Worm (Caenorhabditis elegans) whole organism, L2 larva: Measurements from ENCODE around the gene F37C4.5.

Source experiments
- C34F6.9 ChIP-seq: fragments of 150-350 bp; optimal IDR thresholded peaks from 2 replicates; lab custom pipeline; 2014; ENCODE audit warnings: missing biosample characterization, missing genetic modification characterization
- F13H6.1 ChIP-seq: sonication (generic microtip); optimal IDR thresholded peaks from 2 replicates; lab custom pipeline; 2016; ENCODE audit warnings: missing genetic modification characterization, missing compliant biosample characterization
- Y55F3AM.14 ChIP-seq: fragments of 200-800 bp; sonication (Bioruptor generic); optimal IDR thresholded peaks from 2 replicates; lab custom pipeline; 2018; ENCODE audit warnings: mild to moderate bottlenecking, missing genetic modification characterization, missing compliant biosample characterization
- ZK546.5 ChIP-seq: sonication (generic microtip); optimal IDR thresholded peaks from 2 replicates; lab custom pipeline; 2017; ENCODE audit warnings: missing biosample characterization, missing genetic modification characterization
- alr-1 ChIP-seq: fragments of 150-350 bp; optimal IDR thresholded peaks from 2 replicates; lab custom pipeline; 2014; ENCODE audit warnings: missing biosample characterization, missing genetic modification characterization
- aly-2 ChIP-seq: fragments of 150-350 bp; optimal IDR thresholded peaks from 2 replicates; lab custom pipeline; 2014; ENCODE audit warnings: missing biosample characterization, missing genetic modification characterization
- ama-1 ChIP-seq: fragments of 150-350 bp; optimal IDR thresholded peaks from 2 replicates; lab custom pipeline; 2018; ENCODE audit warnings: inconsistent platforms
- blmp-1 ChIP-seq: sonication (generic microtip); optimal IDR thresholded peaks from 2 replicates; lab custom pipeline; 2017; ENCODE audit warnings: missing genetic modification characterization, mild to moderate bottlenecking, missing compliant biosample characterization, antibody characterized with exemption, moderate library complexity; ENCODE audit not compliant: insufficient read depth
- ceh-16 ChIP-seq: fragments of 150-350 bp; optimal IDR thresholded peaks from 2 replicates; lab custom pipeline; 2014; ENCODE audit warnings: missing biosample characterization, missing genetic modification characterization
- ceh-82 ChIP-seq: fragments of 150-350 bp; optimal IDR thresholded peaks from 2 replicates; lab custom pipeline; 2014; ENCODE audit warnings: missing biosample characterization, missing genetic modification characterization
- fos-1 ChIP-seq: fragments of 150-350 bp; optimal IDR thresholded peaks from 2 replicates; lab custom pipeline; 2014; ENCODE audit warnings: missing biosample characterization, missing genetic modification characterization
- lin-11 ChIP-seq: fragments of 150-350 bp; sonication (generic microtip); optimal IDR thresholded peaks from 2 replicates; lab custom pipeline; 2014; ENCODE audit warnings: missing biosample characterization, missing genetic modification characterization, inconsistent platforms, mixed read lengths
- lin-39 ChIP-seq: fragments of 150-350 bp; optimal IDR thresholded peaks from 2 replicates; lab custom pipeline; 2014; ENCODE audit warnings: missing biosample characterization, missing genetic modification reagents, missing genetic modification characterization
- lsy-2 ChIP-seq, 2 experiments: fragments of 150-350 bp in 1 of 2; sonication (generic microtip) in 1 of 2; optimal IDR thresholded peaks; 2 replicates each; lab custom pipeline; 2014 to 2017; ENCODE audit warnings: missing biosample characterization in 2 of 2, missing genetic modification characterization in 2 of 2
- mab-5 ChIP-seq: fragments of 150-350 bp; optimal IDR thresholded peaks from 2 replicates; lab custom pipeline; 2014; ENCODE audit warnings: missing biosample characterization, missing genetic modification characterization
- nhr-12 ChIP-seq: fragments of 150-350 bp; optimal IDR thresholded peaks from 2 replicates; lab custom pipeline; 2014; ENCODE audit warnings: missing biosample characterization, missing genetic modification characterization
- nhr-129 ChIP-seq: fragments of 150-350 bp; optimal IDR thresholded peaks from 2 replicates; lab custom pipeline; 2014; ENCODE audit warnings: missing biosample characterization, missing genetic modification characterization
- nhr-23 ChIP-seq: fragments of 150-350 bp; optimal IDR thresholded peaks from 2 replicates; lab custom pipeline; 2014; ENCODE audit warnings: missing biosample characterization, missing genetic modification reagents, missing genetic modification characterization
- nhr-25 ChIP-seq: fragments of 150-350 bp; sonication (generic microtip); optimal IDR thresholded peaks from 3 replicates; lab custom pipeline; 2014; ENCODE audit warnings: missing biosample characterization, missing genetic modification characterization
- nhr-6 ChIP-seq: fragments of 150-350 bp; optimal IDR thresholded peaks from 2 replicates; lab custom pipeline; 2014; ENCODE audit warnings: missing biosample characterization, missing genetic modification characterization
- nhr-77 ChIP-seq: fragments of 150-350 bp; optimal IDR thresholded peaks from 2 replicates; lab custom pipeline; 2014; ENCODE audit warnings: missing biosample characterization, missing genetic modification characterization
- sem-4 ChIP-seq: fragments of 150-350 bp; optimal IDR thresholded peaks from 2 replicates; lab custom pipeline; 2014; ENCODE audit warnings: missing biosample characterization, missing genetic modification reagents, missing genetic modification characterization
- skn-1 ChIP-seq: sonication (generic microtip); optimal IDR thresholded peaks from 2 replicates; lab custom pipeline; 2017; ENCODE audit warnings: missing biosample characterization, missing genetic modification characterization
- sma-3 ChIP-seq: sonication (generic microtip); optimal IDR thresholded peaks from 2 replicates; lab custom pipeline; 2016; ENCODE audit warnings: missing genetic modification reagents, missing genetic modification characterization, missing compliant biosample characterization
- snpc-4 ChIP-seq: fragments of 150-350 bp; optimal IDR thresholded peaks from 2 replicates; lab custom pipeline; 2014; ENCODE audit warnings: missing biosample characterization, missing genetic modification characterization
- unc-55 ChIP-seq: fragments of 150-350 bp; sonication (generic microtip); optimal IDR thresholded peaks from 3 replicates; lab custom pipeline; 2014; ENCODE audit warnings: missing biosample characterization, missing genetic modification reagents, missing genetic modification characterization
- unc-62 ChIP-seq: fragments of 150-350 bp; optimal IDR thresholded peaks from 2 replicates; lab custom pipeline; 2014; ENCODE audit warnings: missing biosample characterization, missing genetic modification reagents, missing genetic modification characterization
- ztf-1 ChIP-seq: fragments of 200-800 bp; sonication (Bioruptor generic); conservative IDR thresholded peaks from 2 replicates; pipeline ENCODE4 v1.3.6; 2022; ENCODE audit warnings: missing genetic modification characterization, missing compliant biosample characterization
- ztf-11 ChIP-seq: sonication (generic microtip); optimal IDR thresholded peaks from 2 replicates; lab custom pipeline; 2017; ENCODE audit warnings: missing biosample characterization, missing genetic modification characterization
- ztf-4 ChIP-seq: fragments of 150-350 bp; optimal IDR thresholded peaks from 2 replicates; lab custom pipeline; 2014; ENCODE audit warnings: missing biosample characterization, missing genetic modification characterization

F37C4.5 gene

ce11 chrIV:3854606-3855005 lies 19.0 kb downstream of the F37C4.5 start:
- TF ChIP-seq unc-55 (peak; percentile 59), Y55F3AM.14 (GFP tag; lab: Kevin White, UChicago) (no peak)

ce11 chrIV:3853557-3853956 lies 20.0 kb downstream of the F37C4.5 start:
- TF ChIP-seq lin-11 (tag; lab: Kevin White, UChicago), result no peak
- no peak for TF ChIP-seq nhr-23 (tag; lab: Kevin White, UChicago)
- no peak for TF ChIP-seq alr-1 (tag; lab: Kevin White, UChicago)

- TF ChIP-seq lin-39 (tag; lab: Kevin White, UChicago) (no peak), nhr-6 (tag; lab: Kevin White, UChicago) (no peak)
These were observed 24.6 kb downstream of the F37C4.5 start for ce11 chrIV:3848985-3849384.

- TF ChIP-seq skn-1 (tag; lab: Kevin White, UChicago), result no peak
- TF ChIP-seq sma-3 (GFP tag; lab: Kevin White, UChicago), result no peak
- no peak for TF ChIP-seq unc-62 (GFP tag; lab: Kevin White, UChicago)
- TF ChIP-seq lin-39 (tag; lab: Kevin White, UChicago), result no peak
- TF ChIP-seq nhr-25 (tag; lab: Kevin White, UChicago), result no peak
- TF ChIP-seq aly-2 (tag; lab: Kevin White, UChicago), result no peak
- TF ChIP-seq ztf-1 (GFP tag; lab: Robert Waterston, UW), result no peak
- TF ChIP-seq nhr-12 (tag; lab: Kevin White, UChicago), result no peak
- TF ChIP-seq lin-11 (tag; lab: Kevin White, UChicago), result no peak
- TF ChIP-seq sem-4, result no peak
These were observed 26.1 kb downstream of the F37C4.5 start for ce11 chrIV:3847489-3847888.

ce11 chrIV:3844584-3844983 lies 29.0 kb downstream of the F37C4.5 start:
- TF ChIP-seq lsy-2 (tag; optimal IDR thresholded peaks at IDR 0.05; lab: Kevin White, UChicago), result no peak
- TF ChIP-seq ama-1 (lab: Kevin White, UChicago), result no peak
- no peak for TF ChIP-seq snpc-4
- TF ChIP-seq fos-1 (tag; lab: Kevin White, UChicago), result no peak
- TF ChIP-seq nhr-129 (tag; lab: Kevin White, UChicago), result no peak
- TF ChIP-seq unc-55, result no peak
- no peak for TF ChIP-seq ztf-11 (tag; lab: Kevin White, UChicago)
- no peak for TF ChIP-seq nhr-23 (tag; lab: Kevin White, UChicago)
- no peak for TF ChIP-seq ztf-4 (tag; lab: Kevin White, UChicago)

ce11 chrIV:3844004-3844403 lies 29.6 kb downstream of the F37C4.5 start:
- TF ChIP-seq fos-1 (tag; lab: Kevin White, UChicago), result no peak
- TF ChIP-seq unc-62 (GFP tag; lab: Kevin White, UChicago), result no peak
- TF ChIP-seq mab-5 (tag; lab: Kevin White, UChicago), result no peak
- TF ChIP-seq nhr-129 (tag; lab: Kevin White, UChicago), result no peak
- TF ChIP-seq nhr-6 (tag; lab: Kevin White, UChicago), result no peak
- no peak for TF ChIP-seq ztf-11 (tag; lab: Kevin White, UChicago)
- no peak for TF ChIP-seq ceh-16 (tag; lab: Kevin White, UChicago)
- TF ChIP-seq ZK546.5 (tag; lab: Kevin White, UChicago), result no peak
- no peak for TF ChIP-seq sem-4
- TF ChIP-seq F13H6.1 (tag; lab: Kevin White, UChicago), result no peak
- TF ChIP-seq nhr-25 (tag; lab: Kevin White, UChicago), result no peak
- TF ChIP-seq nhr-77, result no peak

ce11 chrIV:3843019-3843527 lies 30.5 kb downstream of the F37C4.5 start:
- TF ChIP-seq nhr-25 (tag; lab: Kevin White, UChicago) (no peak), ceh-82 (no peak), blmp-1 (tag; lab: Kevin White, UChicago) (no peak), Y55F3AM.14 (GFP tag; lab: Kevin White, UChicago) (no peak), ztf-11 (tag; lab: Kevin White, UChicago) (no peak), C34F6.9 (tag; lab: Kevin White, UChicago) (no peak)
